Fruit fly (Drosophila melanogaster) whole organism: ENCODE data around the gene CG11693.

Experiments used
- CG8478 ChIP-seq: fragments of >200 bp; optimal IDR thresholded peaks from 2 replicates; lab custom pipeline; 2018; ENCODE audit warnings: inconsistent platforms
- Dll ChIP-seq: fragments of >200 bp; optimal IDR thresholded peaks from 2 replicates; lab custom pipeline; 2017
- EcR ChIP-seq, 2 experiments: fragments of >200 bp; optimal IDR thresholded peaks; 2 replicates each; lab custom pipeline; 2017; ENCODE audit warnings: missing biosample characterization in 2 of 2, missing genetic modification characterization in 2 of 2, missing genetic modification reagents in 2 of 2
- psq ChIP-seq: fragments of >200 bp; optimal IDR thresholded peaks from 2 replicates; lab custom pipeline; 2017
- usp ChIP-seq: fragments of >200 bp; optimal IDR thresholded peaks from 2 replicates; lab custom pipeline; 2017; ENCODE audit warnings: missing biosample characterization, missing genetic modification characterization, mixed read lengths

dm6 chr3R:8317709-8318335 lies 7.2 kb upstream of the CG11693 start:
- no peak for TF ChIP-seq CG8478
- TF ChIP-seq psq (lab: Kevin White, UChicago) = no peak
- no peak for TF ChIP-seq Dll
- TF ChIP-seq usp = no peak
- no peak for TF ChIP-seq EcR (GFP tag; optimal IDR thresholded peaks at IDR 0.05; lab: Kevin White, UChicago)
